Worm (Caenorhabditis elegans): Measurements from ENCODE around the gene M02D8.7.

M02D8.7 gene

DNA sequence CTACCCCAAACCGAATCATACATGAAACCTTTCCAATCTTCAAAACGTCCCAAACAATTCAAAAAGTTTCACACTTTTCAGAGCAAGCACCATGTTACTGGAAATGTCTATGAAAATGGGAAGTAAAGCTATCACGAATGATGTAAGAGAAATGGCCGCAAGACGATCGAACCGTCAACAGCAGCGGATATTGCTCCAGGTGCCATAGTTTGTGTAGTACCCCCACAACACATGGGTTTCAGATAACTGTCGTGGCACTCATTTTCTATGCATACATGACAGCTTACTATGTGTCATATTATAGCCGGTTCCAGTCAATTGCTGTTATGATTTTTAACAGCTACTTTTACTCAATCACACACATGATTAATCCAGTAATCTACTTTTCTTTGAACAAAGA lies 41.4 kb upstream of the M02D8.7 start, which contains the start of gene ZK721.3 (continued):
- TF ChIP-seq ceh-58 (GFP tag; IDR thresholded peaks at IDR 0.05) = no peak
- TF ChIP-seq ceh-91 (GFP tag; IDR thresholded peaks at IDR 0.05) = no peak

DNA sequence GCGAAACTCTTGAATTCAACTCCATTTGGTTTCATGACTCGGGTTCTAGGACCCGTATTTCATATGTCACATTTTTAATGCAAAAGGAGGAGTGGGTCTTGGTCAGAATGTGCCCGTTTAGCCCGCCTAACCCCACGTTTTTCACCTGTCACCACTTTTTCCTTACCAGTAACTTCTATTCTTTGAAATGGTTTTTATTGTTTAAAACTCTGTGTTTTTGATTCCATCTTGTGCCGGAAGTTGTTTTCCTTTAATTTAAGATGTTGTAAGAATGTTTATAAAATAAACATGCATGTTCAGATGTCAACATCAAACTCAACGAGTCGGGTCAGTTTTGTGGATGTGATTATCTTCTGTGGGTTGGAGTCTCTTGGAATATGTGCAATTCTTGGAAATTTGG lies 35.8 kb upstream of the M02D8.7 start, which contains the start of gene ZK721.4:
ZK721.4 (plus strand) TSS at position 301 of the 400 bp plus-strand sequence.
- TF ChIP-seq mel-28 (tag; optimal IDR thresholded peaks at IDR 0.05; ENCODE audit: borderline replicate concordance) = no peak
- no peak for TF ChIP-seq nhr-80 (tag; optimal IDR thresholded peaks at IDR 0.05)
- no peak for TF ChIP-seq ztf-25 (GFP tag; IDR thresholded peaks at IDR 0.05)
- no peak for TF ChIP-seq T26A5.8 (tag; optimal IDR thresholded peaks at IDR 0.05)
- TF ChIP-seq sdz-38 (tag; optimal IDR thresholded peaks at IDR 0.05) = no peak
- TF ChIP-seq dox-1 (GFP tag; IDR thresholded peaks at IDR 0.05) = no peak
- no peak for TF ChIP-seq Y67H2A.10 (GFP tag; conservative IDR thresholded peaks at IDR 0.05)
- TF ChIP-seq bed-1 (GFP tag; IDR thresholded peaks at IDR 0.05) = no peak
- no peak for TF ChIP-seq let-607 (tag; optimal IDR thresholded peaks at IDR 0.05)
- TF ChIP-seq B0019.2 (GFP tag; conservative IDR thresholded peaks at IDR 0.05) = no peak
- no peak for TF ChIP-seq hmg-1.2 (GFP tag; IDR thresholded peaks at IDR 0.05)
- TF ChIP-seq gei-17 (GFP tag; optimal IDR thresholded peaks at IDR 0.05) = no peak
- TF ChIP-seq ceh-79 (tag; optimal IDR thresholded peaks at IDR 0.05) = no peak
- no peak for TF ChIP-seq D2030.7 (GFP tag; IDR thresholded peaks at IDR 0.05)
- TF ChIP-seq tbp1 (GFP tag; optimal IDR thresholded peaks at IDR 0.05) = no peak
- TF ChIP-seq attf-6 (GFP tag; IDR thresholded peaks at IDR 0.05) = no peak
- TF ChIP-seq F49E8.2 (tag; optimal IDR thresholded peaks at IDR 0.05; ENCODE audit: insufficient read depth) = no peak
- no peak for TF ChIP-seq zfh-2 (GFP tag; conservative IDR thresholded peaks at IDR 0.05)
- TF ChIP-seq lin-26 (GFP tag; IDR thresholded peaks at IDR 0.05) = no peak
- TF ChIP-seq K11D2.4 (GFP tag; IDR thresholded peaks at IDR 0.05) = no peak

DNA sequence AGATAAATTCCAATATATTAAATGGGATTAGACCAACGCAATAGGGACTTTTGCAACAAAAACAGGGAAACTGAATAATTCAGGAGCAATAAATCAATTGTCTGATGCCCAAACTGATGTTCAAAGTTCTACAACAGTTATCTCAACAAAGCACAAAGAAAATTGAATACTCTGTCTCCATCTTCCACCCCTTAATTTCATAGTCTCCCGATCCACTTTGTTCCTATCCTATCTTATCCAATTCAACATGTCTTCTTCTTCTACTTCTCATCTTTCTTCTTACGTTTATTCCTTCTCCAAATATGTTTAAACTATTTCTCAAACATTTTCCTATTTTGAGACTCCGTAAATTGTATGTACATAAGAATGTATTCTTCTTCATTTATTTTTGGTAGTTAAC lies 27.5 kb upstream of the M02D8.7 start:
- TF ChIP-seq B0261.1 (tag; optimal IDR thresholded peaks at IDR 0.05) = no peak
- TF ChIP-seq bed-1 (GFP tag; IDR thresholded peaks at IDR 0.05) = no peak
- no peak for TF ChIP-seq let-607 (tag; optimal IDR thresholded peaks at IDR 0.05)
- no peak for TF ChIP-seq sea-2 (GFP tag; IDR thresholded peaks at IDR 0.05)
- TF ChIP-seq ceh-27 (GFP tag; optimal IDR thresholded peaks at IDR 0.05) = no peak
- TF ChIP-seq him-1 (tag; optimal IDR thresholded peaks at IDR 0.05) = no peak
- TF ChIP-seq ama-1 (optimal IDR thresholded peaks at IDR 0.05) = no peak
- no peak for TF ChIP-seq ama-1 (GFP tag; optimal IDR thresholded peaks at IDR 0.05)
- TF ChIP-seq hsf-1 (GFP tag; IDR thresholded peaks at IDR 0.05) = no peak
- TF ChIP-seq egrh-3 (GFP tag; IDR thresholded peaks at IDR 0.05) = no peak
- TF ChIP-seq snpc-3.4 (tag; optimal IDR thresholded peaks at IDR 0.05) = no peak
- TF ChIP-seq nfya-1 (tag; optimal IDR thresholded peaks at IDR 0.05; ENCODE audit: borderline replicate concordance, insufficient read depth) = no peak
- TF ChIP-seq hmg-20 (GFP tag; IDR thresholded peaks at IDR 0.05) = no peak
- no peak for TF ChIP-seq ztf-3 (GFP tag; optimal IDR thresholded peaks at IDR 0.05)

DNA sequence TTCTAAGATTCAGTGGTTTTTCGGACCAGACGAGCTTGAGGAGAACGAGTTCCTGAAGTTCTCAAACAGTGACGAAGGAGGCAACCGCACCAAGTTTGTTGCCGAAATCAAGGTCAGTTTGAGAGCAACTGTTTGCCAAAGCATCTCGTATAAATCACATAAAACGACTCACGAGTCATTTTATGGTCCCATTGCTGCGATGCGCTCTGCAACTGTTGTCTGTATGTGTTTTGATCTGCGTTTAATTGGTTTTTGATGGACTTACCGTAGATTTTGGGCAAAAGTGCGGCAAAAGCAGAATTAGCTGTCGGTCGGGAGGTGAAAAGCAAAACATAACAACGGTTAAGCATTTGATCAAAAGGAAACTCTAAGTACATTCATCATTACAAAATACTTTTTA lies 21.2 kb upstream of the M02D8.7 start:
- no peak for TF ChIP-seq snpc-4 (GFP tag; optimal IDR thresholded peaks at IDR 0.05)
- no peak for TF ChIP-seq snpc-4 (tag; optimal IDR thresholded peaks at IDR 0.05)
- TF ChIP-seq nfyb-1 (GFP tag; IDR thresholded peaks at IDR 0.05) = no peak
- no peak for TF ChIP-seq lin-40 (tag; optimal IDR thresholded peaks at IDR 0.05)
- no peak for TF ChIP-seq ztf-6 (GFP tag; IDR thresholded peaks at IDR 0.05)
- no peak for TF ChIP-seq die-1 (tag; optimal IDR thresholded peaks at IDR 0.05)
- no peak for TF ChIP-seq ztf-26 (tag; optimal IDR thresholded peaks at IDR 0.05)

Measured in whole organism, young adult.